Worm (Caenorhabditis elegans): ENCODE measurements around the gene T08D10.5.

ce11 chrX:11974629-11975085 is 17.3 kb downstream of the T08D10.5 start, which contains the start of gene set-6:
- TF ChIP-seq W03F9.2 (tag; optimal IDR thresholded peaks at IDR 0.05) (no peak), him-1 (tag; optimal IDR thresholded peaks at IDR 0.05) (no peak), dao-5 (tag; optimal IDR thresholded peaks at IDR 0.05) (no peak)
